Fruit fly (Drosophila melanogaster) whole organism, embryonic: ENCODE measurements around the gene cic.

ENCODE experiments used
- Adf1 ChIP-seq: fragments of 200-800 bp; sonication (Bioruptor generic); IDR thresholded peaks from 2 replicates; pipeline ENCODE4 v1.3.6; 2022; ENCODE audit warnings: missing biosample characterization, missing genetic modification characterization
- B-H2 ChIP-seq: fragments of 200-800 bp; sonication (Bioruptor generic); optimal IDR thresholded peaks from 2 replicates; lab custom pipeline; 2018; ENCODE audit warnings: missing biosample characterization, mild to moderate bottlenecking, missing genetic modification characterization
- CG10209 ChIP-seq: fragments of 200-800 bp; sonication (Bioruptor generic); optimal IDR thresholded peaks from 3 replicates; lab custom pipeline; 2017; ENCODE audit warnings: missing biosample characterization, mild to moderate bottlenecking, missing genetic modification characterization, missing genetic modification reagents
- CG10462 ChIP-seq: fragments of 200-800 bp; sonication (Bioruptor generic); optimal IDR thresholded peaks from 2 replicates; lab custom pipeline; 2016; ENCODE audit warnings: missing biosample characterization, missing genetic modification characterization
- CG13123 ChIP-seq: fragments of 200-800 bp; sonication (Bioruptor generic); optimal IDR thresholded peaks from 2 replicates; lab custom pipeline; 2016; ENCODE audit warnings: missing biosample characterization, missing genetic modification characterization
- CG13296 ChIP-seq: fragments of 200-800 bp; sonication (Bioruptor generic); optimal IDR thresholded peaks from 3 replicates; lab custom pipeline; 2018; ENCODE audit warnings: missing biosample characterization, mild to moderate bottlenecking, missing genetic modification characterization
- CG15011 ChIP-seq: fragments of 200-800 bp; sonication (Bioruptor generic); optimal IDR thresholded peaks from 3 replicates; lab custom pipeline; 2018; ENCODE audit warnings: missing biosample characterization, mild to moderate bottlenecking, missing genetic modification characterization
- CG1603 ChIP-seq: fragments of 200-800 bp; sonication (Bioruptor generic); optimal IDR thresholded peaks from 2 replicates; lab custom pipeline; 2019; ENCODE audit warnings: missing biosample characterization, mild to moderate bottlenecking, missing genetic modification characterization, moderate library complexity
- CG16779 ChIP-seq: fragments of 200-800 bp; sonication (Bioruptor generic); IDR thresholded peaks from 2 replicates; pipeline ENCODE4 v1.3.6; 2022; ENCODE audit warnings: missing biosample characterization, missing genetic modification characterization
- CG1792 ChIP-seq: fragments of 200-800 bp; sonication (Bioruptor generic); optimal IDR thresholded peaks from 2 replicates; lab custom pipeline; 2016; ENCODE audit warnings: missing biosample characterization, missing genetic modification characterization
- CG2199 ChIP-seq: fragments of 200-800 bp; sonication (Bioruptor generic); IDR thresholded peaks from 3 replicates; pipeline ENCODE4 v1.3.6; 2022; ENCODE audit warnings: missing biosample characterization, missing genetic modification characterization
- CG32532 ChIP-seq: fragments of 200-800 bp; sonication (Bioruptor generic); IDR thresholded peaks from 2 replicates; pipeline ENCODE4 v1.3.6; 2022; ENCODE audit warnings: missing biosample characterization, missing genetic modification characterization
- CG33213 ChIP-seq: fragments of 200-800 bp; sonication (Bioruptor generic); optimal IDR thresholded peaks from 3 replicates; lab custom pipeline; 2016; ENCODE audit warnings: missing biosample characterization, missing genetic modification characterization
- CG34422 ChIP-seq: fragments of 200-800 bp; sonication (Bioruptor generic); IDR thresholded peaks from 3 replicates; pipeline ENCODE4 v1.3.6; 2022; ENCODE audit warnings: missing biosample characterization, missing genetic modification characterization
- CG43689 ChIP-seq: fragments of 200-800 bp; sonication (Bioruptor generic); IDR thresholded peaks from 2 replicates; pipeline ENCODE4 v1.3.6; 2022; ENCODE audit warnings: missing biosample characterization, missing genetic modification characterization
- CG4617 ChIP-seq: fragments of 200-800 bp; sonication (Bioruptor generic); optimal IDR thresholded peaks from 3 replicates; lab custom pipeline; 2016; ENCODE audit warnings: missing biosample characterization, missing genetic modification characterization, borderline replicate concordance
- CG5953 ChIP-seq: fragments of 200-800 bp; sonication (Bioruptor generic); IDR thresholded peaks from 2 replicates; pipeline ENCODE4 v1.3.6; 2022; ENCODE audit warnings: missing biosample characterization, missing genetic modification characterization
- CTCF ChIP-seq: fragments of 200-800 bp; sonication (Bioruptor generic); optimal IDR thresholded peaks from 2 replicates; lab custom pipeline; 2017; ENCODE audit warnings: missing biosample characterization, mild to moderate bottlenecking, missing genetic modification characterization, moderate library complexity
- Camta ChIP-seq: fragments of 200-800 bp; sonication (Bioruptor generic); optimal IDR thresholded peaks from 2 replicates; lab custom pipeline; 2016; ENCODE audit warnings: missing biosample characterization, missing genetic modification characterization
- Drgx ChIP-seq: fragments of 200-800 bp; sonication (Bioruptor generic); IDR thresholded peaks from 2 replicates; pipeline ENCODE4 v1.3.6; 2022; ENCODE audit warnings: missing biosample characterization, missing genetic modification characterization
- Eip74EF ChIP-seq, 2 experiments: fragments of 200-800 bp in 1 of 2; fragments of >200 bp in 1 of 2; sonication (Bioruptor generic) in 1 of 2; optimal IDR thresholded peaks; 2 replicates each; lab custom pipeline; 2017 to 2019; ENCODE audit warnings: missing biosample characterization in 2 of 2, missing genetic modification characterization in 2 of 2, mild to moderate bottlenecking in 1 of 2, moderate library complexity in 1 of 2
- Gug ChIP-seq: fragments of 200-800 bp; sonication (Bioruptor generic); IDR thresholded peaks from 4 replicates; pipeline ENCODE4 v1.3.6; 2022; ENCODE audit warnings: missing biosample characterization, missing genetic modification characterization
- Hand ChIP-seq: fragments of 200-800 bp; sonication (Bioruptor generic); optimal IDR thresholded peaks from 2 replicates; lab custom pipeline; 2017; ENCODE audit warnings: mild to moderate bottlenecking, missing biosample characterization, missing genetic modification reagents, missing genetic modification characterization
- MESR4 ChIP-seq: fragments of 200-800 bp; sonication (Bioruptor generic); optimal IDR thresholded peaks from 2 replicates; lab custom pipeline; 2018; ENCODE audit warnings: missing biosample characterization, mild to moderate bottlenecking, missing genetic modification characterization, moderate library complexity
- Meics ChIP-seq: fragments of 200-800 bp; sonication (Bioruptor generic); optimal IDR thresholded peaks from 2 replicates; lab custom pipeline; 2017; ENCODE audit warnings: missing biosample characterization, mild to moderate bottlenecking, missing genetic modification characterization
- Mes4 ChIP-seq: fragments of 200-800 bp; sonication (Bioruptor generic); optimal IDR thresholded peaks from 2 replicates; lab custom pipeline; 2016; ENCODE audit warnings: missing biosample characterization, missing genetic modification characterization
- Nf-YB ChIP-seq: fragments of 200-800 bp; sonication (Bioruptor generic); optimal IDR thresholded peaks from 3 replicates; lab custom pipeline; 2019; ENCODE audit warnings: missing biosample characterization, mild to moderate bottlenecking, missing genetic modification characterization, moderate library complexity
- Nf-YC ChIP-seq: fragments of 200-800 bp; optimal IDR thresholded peaks from 3 replicates; lab custom pipeline; 2019; ENCODE audit warnings: missing biosample characterization, mild to moderate bottlenecking, missing genetic modification characterization, moderate library complexity
- Spps ChIP-seq: fragments of 200-800 bp; sonication (Bioruptor generic); optimal IDR thresholded peaks from 2 replicates; lab custom pipeline; 2018; ENCODE audit warnings: missing biosample characterization, mild to moderate bottlenecking, missing genetic modification characterization
- bab2 ChIP-seq: fragments of 200-800 bp; sonication (Bioruptor generic); optimal IDR thresholded peaks from 2 replicates; lab custom pipeline; 2016; ENCODE audit warnings: missing biosample characterization, missing genetic modification characterization
- bbx ChIP-seq: fragments of 200-800 bp; sonication (Bioruptor generic); IDR thresholded peaks from 2 replicates; pipeline ENCODE4 v1.3.6; 2022; ENCODE audit warnings: missing biosample characterization, missing genetic modification characterization; ENCODE audit not compliant: partially characterized antibody
- bcd ChIP-seq: fragments of 200-800 bp; sonication (Bioruptor generic); optimal IDR thresholded peaks from 2 replicates; lab custom pipeline; 2017; ENCODE audit warnings: missing biosample characterization, mild to moderate bottlenecking, missing genetic modification characterization
- bigmax ChIP-seq: fragments of 200-800 bp; sonication (Bioruptor generic); optimal IDR thresholded peaks from 2 replicates; lab custom pipeline; 2018; ENCODE audit warnings: missing biosample characterization, mild to moderate bottlenecking, missing genetic modification characterization
- crc ChIP-seq: fragments of 200-800 bp; sonication (Bioruptor generic); optimal IDR thresholded peaks from 2 replicates; lab custom pipeline; 2016; ENCODE audit warnings: missing biosample characterization, missing genetic modification characterization
- crp ChIP-seq, 2 experiments: fragments of 200-800 bp; sonication (Bioruptor generic); optimal IDR thresholded peaks; 2 replicates in 1 of 2; 3 replicates in 1 of 2; lab custom pipeline; 2017; ENCODE audit warnings: missing biosample characterization in 2 of 2, missing genetic modification characterization in 2 of 2, mild to moderate bottlenecking in 1 of 2, moderate library complexity in 1 of 2
- dpn ChIP-seq, 2 experiments: fragments of 200-800 bp; sonication (Bioruptor generic); optimal IDR thresholded peaks; 3 replicates each; lab custom pipeline; 2016; ENCODE audit warnings: missing biosample characterization in 2 of 2, missing genetic modification characterization in 2 of 2
- fd3F ChIP-seq: fragments of 200-800 bp; sonication (Bioruptor generic); optimal IDR thresholded peaks from 2 replicates; lab custom pipeline; 2018; ENCODE audit warnings: missing biosample characterization, mild to moderate bottlenecking, missing genetic modification characterization, moderate library complexity
- gsb-n ChIP-seq: fragments of 200-800 bp; sonication (Bioruptor generic); optimal IDR thresholded peaks from 3 replicates; lab custom pipeline; 2018; ENCODE audit warnings: missing biosample characterization, mild to moderate bottlenecking, missing genetic modification characterization
- h ChIP-seq: fragments of >200 bp; optimal IDR thresholded peaks from 2 replicates; lab custom pipeline; 2017
- hb ChIP-seq: fragments of 200-800 bp; sonication (Bioruptor generic); IDR thresholded peaks from 3 replicates; pipeline ENCODE4 v1.3.6; 2022; ENCODE audit warnings: missing biosample characterization, missing genetic modification characterization; ENCODE audit not compliant: partially characterized antibody
- hbn ChIP-seq: fragments of 200-800 bp; sonication (Bioruptor generic); IDR thresholded peaks from 2 replicates; pipeline ENCODE4 v1.3.6; 2022; ENCODE audit warnings: missing biosample characterization, missing genetic modification characterization; ENCODE audit not compliant: partially characterized antibody
- klu ChIP-seq: fragments of 200-800 bp; sonication (Bioruptor generic); IDR thresholded peaks from 2 replicates; pipeline ENCODE4 v1.3.6; 2022; ENCODE audit warnings: missing biosample characterization, missing genetic modification characterization
- pb ChIP-seq: fragments of 200-800 bp; sonication (Bioruptor generic); optimal IDR thresholded peaks from 3 replicates; lab custom pipeline; 2016; ENCODE audit warnings: missing biosample characterization, missing genetic modification characterization
- pnt ChIP-seq: fragments of 200-800 bp; sonication (Bioruptor generic); optimal IDR thresholded peaks from 3 replicates; lab custom pipeline; 2016; ENCODE audit warnings: missing biosample characterization, missing genetic modification characterization
- row ChIP-seq: fragments of 200-800 bp; sonication (Bioruptor generic); IDR thresholded peaks from 3 replicates; pipeline ENCODE4 v1.3.6; 2022; ENCODE audit warnings: missing biosample characterization, missing genetic modification characterization
- scrt ChIP-seq: fragments of 200-800 bp; sonication (Bioruptor generic); optimal IDR thresholded peaks from 2 replicates; lab custom pipeline; 2018; ENCODE audit warnings: missing biosample characterization, mild to moderate bottlenecking, missing genetic modification characterization, moderate library complexity
- sens ChIP-seq: fragments of 200-800 bp; sonication (Bioruptor generic); peaks from one replicate; lab custom pipeline; 2016; ENCODE audit warnings: missing biosample characterization, missing genetic modification characterization
- sima ChIP-seq: fragments of 200-800 bp; sonication (Bioruptor generic); optimal IDR thresholded peaks from 2 replicates; lab custom pipeline; 2016; ENCODE audit warnings: missing biosample characterization, missing genetic modification characterization
- sna ChIP-seq: fragments of 200-800 bp; sonication (Bioruptor generic); IDR thresholded peaks from 2 replicates; pipeline ENCODE4 v1.3.6; 2022; ENCODE audit warnings: missing biosample characterization, missing genetic modification characterization; ENCODE audit not compliant: partially characterized antibody
- tll ChIP-seq, 2 experiments: fragments of 200-800 bp in 1 of 2; fragments of >200 bp in 1 of 2; sonication (Bioruptor generic) in 1 of 2; optimal IDR thresholded peaks; 2 replicates each; lab custom pipeline; 2017 to 2019; ENCODE audit warnings: missing biosample characterization in 2 of 2, missing genetic modification characterization in 2 of 2, mild to moderate bottlenecking in 1 of 2, moderate library complexity in 1 of 2
- wdn ChIP-seq: fragments of 200-800 bp; sonication (Bioruptor generic); IDR thresholded peaks from 2 replicates; pipeline ENCODE4 v1.3.6; 2022; ENCODE audit warnings: missing biosample characterization, missing genetic modification characterization
- zfh2 ChIP-seq: fragments of 200-800 bp; sonication (Bioruptor generic); optimal IDR thresholded peaks from 2 replicates; lab custom pipeline; 2016; ENCODE audit warnings: missing biosample characterization, missing genetic modification characterization

cic gene

dm6 chr3R:20253818-20254217 is 1.2 kb downstream of the cic start (continued):
- TF ChIP-seq row (GFP tag; lab: Robert Waterston, UW) (no peak), CG13296 (no peak), CG5953 (no peak), Hand (GFP tag; lab: Kevin White, UChicago) (no peak), Spps (tag; lab: Kevin White, UChicago) (no peak), pnt (no peak), bab2 (GFP tag; lab: Kevin White, UChicago) (no peak), hb (GFP tag; lab: Robert Waterston, UW) (no peak), CG1603 (tag; lab: Kevin White, UChicago) (no peak), scrt (GFP tag; lab: Kevin White, UChicago) (no peak), crp (GFP tag; optimal IDR thresholded peaks at IDR 0.05; lab: Kevin White, UChicago) (no peak), Adf1 (GFP tag; lab: Robert Waterston, UW) (peak; percentile 51; the same call in 1 of the 2 replicates), sna (GFP tag; lab: Robert Waterston, UW) (no peak), CG10209 (no peak), CG13123 (GFP tag; lab: Kevin White, UChicago) (no peak), bigmax (GFP tag; lab: Kevin White, UChicago) (no peak), MESR4 (GFP tag; lab: Kevin White, UChicago) (no peak), Nf-YC (tag; lab: Kevin White, UChicago) (peak; percentile 11), h (no peak), zfh2 (no peak), tll (GFP tag; optimal IDR thresholded peaks at IDR 0.05; lab: Kevin White, UChicago) (no peak), Mes4 (GFP tag; lab: Kevin White, UChicago) (no peak), B-H2 (no peak), bbx (GFP tag; lab: Robert Waterston, UW) (no peak), crc (GFP tag; lab: Kevin White, UChicago) (no peak), gsb-n (tag; lab: Kevin White, UChicago) (no peak), Drgx (GFP tag; lab: Robert Waterston, UW) (0 out of 2 replicates have a peak, but pooled peaks have one; percentile 17), dpn (GFP tag; optimal IDR thresholded peaks at IDR 0.05; lab: Kevin White, UChicago) (no peak), CG15011 (no peak), Eip74EF (GFP tag; optimal IDR thresholded peaks at IDR 0.05; lab: Kevin White, UChicago) (peak in 1 of 2 experiments; percentile 50), pb (GFP tag; lab: Kevin White, UChicago) (no peak), CG33213 (GFP tag; lab: Kevin White, UChicago) (no peak), Camta (GFP tag; lab: Kevin White, UChicago) (no peak), CG34422 (GFP tag; lab: Robert Waterston, UW) (no peak), Nf-YB (GFP tag; lab: Kevin White, UChicago) (peak; percentile 49), sima (GFP tag; lab: Kevin White, UChicago) (no peak), Gug (GFP tag; lab: Robert Waterston, UW) (no peak), bcd (GFP tag; lab: Kevin White, UChicago) (no peak), CG2199 (GFP tag; lab: Robert Waterston, UW) (peak; percentile 74; the same call in 1 of the 3 replicates), CG16779 (GFP tag; lab: Robert Waterston, UW) (no peak), CG32532 (GFP tag; lab: Robert Waterston, UW) (peak; percentile 54; the same call in 1 of the 2 replicates), CG43689 (GFP tag; lab: Robert Waterston, UW) (no peak), fd3F (GFP tag; lab: Kevin White, UChicago) (no peak), Meics (GFP tag; lab: Kevin White, UChicago) (no peak), CG4617 (GFP tag; lab: Kevin White, UChicago) (no peak), hbn (GFP tag; lab: Robert Waterston, UW) (peak; percentile 34; the same call in 1 of the 2 replicates), CTCF (GFP tag; lab: Kevin White, UChicago) (no peak), wdn (GFP tag; lab: Robert Waterston, UW) (no peak), CG10462 (no peak), sens (no peak), CG1792 (GFP tag; lab: Kevin White, UChicago) (no peak), klu (GFP tag; lab: Robert Waterston, UW) (no peak)
